Fruit fly (Drosophila melanogaster) whole organism, embryonic: ENCODE data around the gene CG11891.

Experiments used
- CG10147 ChIP-seq: fragments of 200-800 bp; sonication (Bioruptor generic); optimal IDR thresholded peaks from 2 replicates; lab custom pipeline; 2019; ENCODE audit warnings: missing biosample characterization, mild to moderate bottlenecking, missing genetic modification characterization, moderate library complexity
- CG1024 ChIP-seq: fragments of 200-800 bp; sonication (Bioruptor generic); IDR thresholded peaks from 2 replicates; pipeline ENCODE4 v1.3.6; 2022; ENCODE audit warnings: missing biosample characterization, missing genetic modification characterization
- CG10267 ChIP-seq: fragments of 200-800 bp; sonication (Bioruptor generic); optimal IDR thresholded peaks from 2 replicates; lab custom pipeline; 2018; ENCODE audit warnings: missing biosample characterization, mild to moderate bottlenecking, missing genetic modification characterization, moderate library complexity
- CG12071 ChIP-seq: fragments of 200-800 bp; sonication (Bioruptor generic); optimal IDR thresholded peaks from 3 replicates; lab custom pipeline; 2018; ENCODE audit warnings: missing biosample characterization, mild to moderate bottlenecking, missing genetic modification characterization
- CG12299 ChIP-seq: fragments of 200-800 bp; sonication (Bioruptor generic); optimal IDR thresholded peaks from 2 replicates; lab custom pipeline; 2018; ENCODE audit warnings: missing biosample characterization, mild to moderate bottlenecking, missing genetic modification characterization
- CG13287 ChIP-seq: fragments of 200-800 bp; sonication (Bioruptor generic); IDR thresholded peaks from 2 replicates; pipeline ENCODE4 v1.3.6; 2022; ENCODE audit warnings: missing biosample characterization, missing genetic modification characterization; ENCODE audit not compliant: partially characterized antibody
- CG13296 ChIP-seq: fragments of 200-800 bp; sonication (Bioruptor generic); optimal IDR thresholded peaks from 3 replicates; lab custom pipeline; 2018; ENCODE audit warnings: missing biosample characterization, mild to moderate bottlenecking, missing genetic modification characterization
- CG13775 ChIP-seq: fragments of 200-800 bp; sonication (Bioruptor generic); optimal IDR thresholded peaks from 3 replicates; lab custom pipeline; 2017; ENCODE audit warnings: missing biosample characterization, mild to moderate bottlenecking, missing genetic modification characterization
- CG14965 ChIP-seq: fragments of 200-800 bp; sonication (Bioruptor generic); optimal IDR thresholded peaks from 2 replicates; lab custom pipeline; 2016; ENCODE audit warnings: missing biosample characterization, missing genetic modification characterization, borderline replicate concordance
- CG17186 ChIP-seq: fragments of 200-800 bp; sonication (Bioruptor generic); optimal IDR thresholded peaks from 3 replicates; lab custom pipeline; 2017; ENCODE audit warnings: missing biosample characterization, missing genetic modification reagents, missing genetic modification characterization
- CG17328 ChIP-seq: fragments of 200-800 bp; sonication (Bioruptor generic); IDR thresholded peaks from 2 replicates; pipeline ENCODE4 v1.3.6; 2022; ENCODE audit warnings: missing biosample characterization, missing genetic modification characterization
- CG17385 ChIP-seq: fragments of 200-800 bp; sonication (Bioruptor generic); optimal IDR thresholded peaks from 3 replicates; lab custom pipeline; 2018; ENCODE audit warnings: missing biosample characterization, mild to moderate bottlenecking, missing genetic modification characterization
- CG17829 ChIP-seq: fragments of 200-800 bp; optimal IDR thresholded peaks from 2 replicates; lab custom pipeline; 2019; ENCODE audit warnings: missing biosample characterization, mild to moderate bottlenecking, missing genetic modification characterization, moderate library complexity
- CG2116 ChIP-seq: fragments of 200-800 bp; sonication (Bioruptor generic); optimal IDR thresholded peaks from 3 replicates; lab custom pipeline; 2018; ENCODE audit warnings: missing biosample characterization, mild to moderate bottlenecking, missing genetic modification characterization
- CG30403 ChIP-seq: fragments of 200-800 bp; sonication (Bioruptor generic); optimal IDR thresholded peaks from 3 replicates; lab custom pipeline; 2016; ENCODE audit warnings: missing biosample characterization, missing genetic modification characterization
- CG3281 ChIP-seq: fragments of 200-800 bp; sonication (Bioruptor generic); optimal IDR thresholded peaks from 3 replicates; lab custom pipeline; 2017; ENCODE audit warnings: missing biosample characterization, mild to moderate bottlenecking, missing genetic modification characterization
- CG4424 ChIP-seq: fragments of 200-800 bp; sonication (Bioruptor generic); optimal IDR thresholded peaks from 3 replicates; lab custom pipeline; 2016; ENCODE audit warnings: missing biosample characterization, missing genetic modification characterization
- CG6765 ChIP-seq: fragments of 200-800 bp; sonication (Bioruptor generic); optimal IDR thresholded peaks from 3 replicates; lab custom pipeline; 2017; ENCODE audit warnings: missing biosample characterization, mild to moderate bottlenecking, missing genetic modification characterization
- CG7372 ChIP-seq: fragments of 200-800 bp; sonication (Bioruptor generic); IDR thresholded peaks from 2 replicates; pipeline ENCODE4 v1.3.6; 2022; ENCODE audit warnings: missing biosample characterization, missing genetic modification characterization
- CG8281 ChIP-seq: fragments of 200-800 bp; sonication (Bioruptor generic); optimal IDR thresholded peaks from 2 replicates; lab custom pipeline; 2018; ENCODE audit warnings: missing biosample characterization, mild to moderate bottlenecking, missing genetic modification characterization, moderate library complexity
- CG8765 ChIP-seq: fragments of 200-800 bp; sonication (Bioruptor generic); IDR thresholded peaks from 2 replicates; pipeline ENCODE4 v1.3.6; 2022; ENCODE audit warnings: missing biosample characterization, missing genetic modification characterization
- CG9437 ChIP-seq: fragments of 200-800 bp; sonication (Bioruptor generic); optimal IDR thresholded peaks from 2 replicates; lab custom pipeline; 2018; ENCODE audit warnings: missing biosample characterization, mild to moderate bottlenecking, missing genetic modification characterization
- CrebB ChIP-seq: fragments of 200-800 bp; sonication (Bioruptor generic); optimal IDR thresholded peaks from 3 replicates; lab custom pipeline; 2018; ENCODE audit warnings: missing biosample characterization, mild to moderate bottlenecking, missing genetic modification characterization
- Dip2 ChIP-seq: fragments of 200-800 bp; sonication (Bioruptor generic); IDR thresholded peaks from 2 replicates; pipeline ENCODE4 v1.3.6; 2022; ENCODE audit warnings: missing biosample characterization, missing genetic modification characterization
- Dref ChIP-seq: fragments of 200-800 bp; sonication (Bioruptor generic); IDR thresholded peaks from 2 replicates; pipeline ENCODE4 v1.3.6; 2022; ENCODE audit warnings: missing biosample characterization, missing genetic modification characterization
- ERR ChIP-seq: fragments of 200-800 bp; sonication (Bioruptor generic); optimal IDR thresholded peaks from 2 replicates; lab custom pipeline; 2016; ENCODE audit warnings: missing biosample characterization, missing genetic modification characterization
- Ets65A ChIP-seq: fragments of 200-800 bp; sonication (Bioruptor generic); peaks from one replicate; lab custom pipeline; 2016; ENCODE audit warnings: missing biosample characterization, missing genetic modification characterization
- Gsc ChIP-seq: fragments of 200-800 bp; sonication (Bioruptor generic); IDR thresholded peaks from 2 replicates; pipeline ENCODE4 v1.3.6; 2022; ENCODE audit warnings: missing biosample characterization, missing genetic modification characterization
- HLHmδ ChIP-seq: fragments of 200-800 bp; sonication (Bioruptor generic); optimal IDR thresholded peaks from 2 replicates; lab custom pipeline; 2018; ENCODE audit warnings: missing biosample characterization, mild to moderate bottlenecking, missing genetic modification characterization, moderate library complexity
- Hmr ChIP-seq: fragments of 200-800 bp; sonication (Bioruptor generic); optimal IDR thresholded peaks from 3 replicates; lab custom pipeline; 2017; ENCODE audit warnings: mild to moderate bottlenecking, missing biosample characterization, missing genetic modification reagents, missing genetic modification characterization
- Lhr ChIP-seq: fragments of 200-800 bp; sonication (Bioruptor generic); optimal IDR thresholded peaks from 3 replicates; lab custom pipeline; 2017; ENCODE audit warnings: mild to moderate bottlenecking, missing biosample characterization, missing genetic modification reagents, missing genetic modification characterization
- Meics ChIP-seq: fragments of 200-800 bp; sonication (Bioruptor generic); optimal IDR thresholded peaks from 2 replicates; lab custom pipeline; 2017; ENCODE audit warnings: missing biosample characterization, mild to moderate bottlenecking, missing genetic modification characterization
- Nf-YB ChIP-seq: fragments of 200-800 bp; sonication (Bioruptor generic); optimal IDR thresholded peaks from 3 replicates; lab custom pipeline; 2019; ENCODE audit warnings: missing biosample characterization, mild to moderate bottlenecking, missing genetic modification characterization, moderate library complexity
- Nf-YC ChIP-seq: fragments of 200-800 bp; optimal IDR thresholded peaks from 3 replicates; lab custom pipeline; 2019; ENCODE audit warnings: missing biosample characterization, mild to moderate bottlenecking, missing genetic modification characterization, moderate library complexity
- bigmax ChIP-seq: fragments of 200-800 bp; sonication (Bioruptor generic); optimal IDR thresholded peaks from 2 replicates; lab custom pipeline; 2018; ENCODE audit warnings: missing biosample characterization, mild to moderate bottlenecking, missing genetic modification characterization
- crp ChIP-seq, 2 experiments: fragments of 200-800 bp; sonication (Bioruptor generic); optimal IDR thresholded peaks; 2 replicates in 1 of 2; 3 replicates in 1 of 2; lab custom pipeline; 2017; ENCODE audit warnings: missing biosample characterization in 2 of 2, missing genetic modification characterization in 2 of 2, mild to moderate bottlenecking in 1 of 2, moderate library complexity in 1 of 2
- cwo ChIP-seq: fragments of 200-800 bp; sonication (Bioruptor generic); optimal IDR thresholded peaks from 3 replicates; lab custom pipeline; 2017; ENCODE audit warnings: missing biosample characterization, missing genetic modification characterization, mild to moderate bottlenecking, moderate library complexity, missing genetic modification reagents
- dati ChIP-seq: fragments of 200-800 bp; sonication (Bioruptor generic); IDR thresholded peaks from 2 replicates; pipeline ENCODE4 v1.3.6; 2022; ENCODE audit warnings: missing biosample characterization, missing genetic modification characterization
- dpn ChIP-seq, 2 experiments: fragments of 200-800 bp; sonication (Bioruptor generic); optimal IDR thresholded peaks; 3 replicates each; lab custom pipeline; 2016; ENCODE audit warnings: missing biosample characterization in 2 of 2, missing genetic modification characterization in 2 of 2
- en ChIP-seq: fragments of 200-800 bp; sonication (Bioruptor generic); optimal IDR thresholded peaks from 2 replicates; lab custom pipeline; 2016; ENCODE audit warnings: missing biosample characterization, missing genetic modification characterization
- fd3F ChIP-seq: fragments of 200-800 bp; sonication (Bioruptor generic); optimal IDR thresholded peaks from 2 replicates; lab custom pipeline; 2018; ENCODE audit warnings: missing biosample characterization, mild to moderate bottlenecking, missing genetic modification characterization, moderate library complexity
- hbn ChIP-seq: fragments of 200-800 bp; sonication (Bioruptor generic); IDR thresholded peaks from 2 replicates; pipeline ENCODE4 v1.3.6; 2022; ENCODE audit warnings: missing biosample characterization, missing genetic modification characterization; ENCODE audit not compliant: partially characterized antibody
- her ChIP-seq: fragments of 200-800 bp; sonication (Bioruptor generic); optimal IDR thresholded peaks from 2 replicates; lab custom pipeline; 2016; ENCODE audit warnings: missing biosample characterization, missing genetic modification characterization
- hkb ChIP-seq, 2 experiments: fragments of 200-800 bp in 1 of 2; fragments of >200 bp in 1 of 2; sonication (Bioruptor generic) in 1 of 2; IDR thresholded peaks in 1 of 2; optimal IDR thresholded peaks in 1 of 2; 2 replicates each; pipeline versions ENCODE4 v1.3.6 to Lab custom; 2017 to 2022; ENCODE audit warnings: missing biosample characterization in 1 of 2, missing genetic modification characterization in 1 of 2
- inv ChIP-seq: fragments of 200-800 bp; sonication (Bioruptor generic); IDR thresholded peaks from 2 replicates; pipeline ENCODE4 v1.3.6; 2022; ENCODE audit warnings: missing biosample characterization, missing genetic modification characterization; ENCODE audit not compliant: partially characterized antibody
- nom ChIP-seq: fragments of 200-800 bp; sonication (Bioruptor generic); optimal IDR thresholded peaks from 2 replicates; lab custom pipeline; 2017; ENCODE audit warnings: missing biosample characterization, missing genetic modification characterization, mild to moderate bottlenecking, moderate library complexity, missing genetic modification reagents
- salm ChIP-seq: fragments of 200-800 bp; sonication (Bioruptor generic); optimal IDR thresholded peaks from 2 replicates; lab custom pipeline; 2018; ENCODE audit warnings: missing biosample characterization, mild to moderate bottlenecking, missing genetic modification characterization
- usp ChIP-seq: fragments of >200 bp; optimal IDR thresholded peaks from 2 replicates; lab custom pipeline; 2017; ENCODE audit warnings: missing biosample characterization, missing genetic modification characterization
- wdn ChIP-seq: fragments of 200-800 bp; sonication (Bioruptor generic); IDR thresholded peaks from 2 replicates; pipeline ENCODE4 v1.3.6; 2022; ENCODE audit warnings: missing biosample characterization, missing genetic modification characterization

CG11891 gene

DNA sequence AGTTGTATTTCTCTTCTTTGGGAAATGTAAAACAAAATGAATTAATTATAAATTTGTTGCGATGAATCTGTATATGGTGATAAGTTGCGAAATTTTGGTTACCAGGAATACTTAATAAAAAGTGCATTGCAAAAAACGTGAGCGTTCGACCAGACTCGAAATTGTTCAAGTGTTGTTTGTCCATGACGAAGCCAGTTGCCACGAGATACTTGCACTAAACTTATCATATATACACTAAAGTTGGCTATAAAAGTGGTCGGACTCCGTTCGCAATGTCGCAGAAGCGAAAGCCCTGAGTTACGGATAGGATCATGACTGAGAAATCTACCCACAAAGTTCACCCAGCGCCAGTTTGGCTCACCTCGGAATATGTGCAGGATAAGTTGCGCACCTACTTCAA, 3.5 kb downstream of the CG11891 start, which contains the start of gene CG11878:
CG11878 (plus strand) TSS at position 301 of the 400 bp plus-strand sequence.
- TF ChIP-seq Lhr (GFP tag; lab: Kevin White, UChicago) (no peak), cwo (GFP tag; lab: Kevin White, UChicago) (no peak), HLHmδ (no peak), ERR (GFP tag; lab: Kevin White, UChicago) (no peak), en (GFP tag; lab: Kevin White, UChicago) (no peak), CG13287 (GFP tag; lab: Robert Waterston, UW) (no peak), Dip2 (no peak), bigmax (GFP tag; lab: Kevin White, UChicago) (no peak), CG2116 (GFP tag; lab: Kevin White, UChicago) (no peak), CG1024 (GFP tag; lab: Robert Waterston, UW) (no peak)

dm6 chr3R:25275276-25275675, 5.3 kb downstream of the CG11891 start:
- TF ChIP-seq CG10147 (GFP tag; lab: Kevin White, UChicago) (peak; percentile 59), nom (GFP tag; lab: Kevin White, UChicago) (no peak), Meics (GFP tag; lab: Kevin White, UChicago) (peak; percentile 60), Hmr (peak; percentile 75), CG9437 (GFP tag; lab: Kevin White, UChicago) (no peak), hbn (GFP tag; lab: Robert Waterston, UW) (no peak), Nf-YC (tag; lab: Kevin White, UChicago) (peak; percentile 32), CG17385 (GFP tag; lab: Kevin White, UChicago) (peak; percentile 22), usp (GFP tag; lab: Kevin White, UChicago) (no peak), inv (no peak), CG12071 (GFP tag; lab: Kevin White, UChicago) (peak; percentile 44), CG30403 (no peak), CG17186 (no peak), CG10267 (tag; lab: Kevin White, UChicago) (no peak), CG4424 (GFP tag; lab: Kevin White, UChicago) (no peak), Nf-YB (GFP tag; lab: Kevin White, UChicago) (no peak), CG7372 (GFP tag; lab: Robert Waterston, UW) (peak; percentile 59), CG14965 (no peak), CG13775 (GFP tag; lab: Kevin White, UChicago) (no peak), CG8765 (GFP tag; lab: Robert Waterston, UW) (no peak), CG17328 (no peak), Dref (GFP tag; lab: Robert Waterston, UW) (no peak), CG17829 (no peak), Gsc (GFP tag; lab: Robert Waterston, UW) (no peak), wdn (GFP tag; lab: Robert Waterston, UW) (no peak), her (no peak), hkb (optimal IDR thresholded peaks at IDR 0.05; lab: Kevin White, UChicago) (no peak), hkb (GFP tag; IDR thresholded peaks at IDR 0.05; lab: Robert Waterston, UW) (peak; percentile 22; the same call in 1 of the 2 replicates), CG6765 (GFP tag; lab: Kevin White, UChicago) (peak; percentile 68), CG12299 (tag; lab: Kevin White, UChicago) (peak; percentile 36), CrebB (tag; lab: Kevin White, UChicago) (peak; percentile 60), fd3F (GFP tag; lab: Kevin White, UChicago) (peak; percentile 50), CG8281 (tag; lab: Kevin White, UChicago) (no peak), dati (GFP tag; lab: Robert Waterston, UW) (no peak), salm (tag; lab: Kevin White, UChicago) (peak; percentile 10), CG3281 (GFP tag; lab: Kevin White, UChicago) (peak; percentile 50), crp (GFP tag; optimal IDR thresholded peaks at IDR 0.05; lab: Kevin White, UChicago) (no peak), Ets65A (GFP tag; lab: Kevin White, UChicago) (peak; percentile 29), CG13296 (GFP tag; lab: Kevin White, UChicago) (peak; percentile 81), dpn (GFP tag; optimal IDR thresholded peaks at IDR 0.05; lab: Kevin White, UChicago) (no peak)
